Fruit fly (Drosophila melanogaster) whole organism, embryonic: ENCODE results near the gene Ir87a.

Experiments
- ATbp ChIP-seq: fragments of 200-800 bp; sonication (Bioruptor generic); optimal IDR thresholded peaks from 2 replicates; lab custom pipeline; 2017; ENCODE audit warnings: missing biosample characterization, mild to moderate bottlenecking, missing genetic modification characterization, missing genetic modification reagents
- B-H1 ChIP-seq: fragments of 200-800 bp; sonication (Bioruptor generic); IDR thresholded peaks from 3 replicates; pipeline ENCODE4 v1.3.6; 2022; ENCODE audit warnings: missing biosample characterization, missing genetic modification characterization
- CG10274 ChIP-seq: fragments of 200-800 bp; sonication (Bioruptor generic); optimal IDR thresholded peaks from 3 replicates; lab custom pipeline; 2017; ENCODE audit warnings: missing biosample characterization, mild to moderate bottlenecking, missing genetic modification characterization
- CG10654 ChIP-seq: fragments of 200-800 bp; sonication (Bioruptor generic); optimal IDR thresholded peaks from 2 replicates; lab custom pipeline; 2016; ENCODE audit warnings: missing biosample characterization, missing genetic modification characterization
- CG11093 ChIP-seq: fragments of 200-800 bp; sonication (Bioruptor generic); IDR thresholded peaks from 3 replicates; pipeline ENCODE4 v1.3.6; 2022; ENCODE audit warnings: missing biosample characterization, missing genetic modification characterization
- CG1233 ChIP-seq: fragments of 200-800 bp; sonication (Bioruptor generic); optimal IDR thresholded peaks from 4 replicates; lab custom pipeline; 2018; ENCODE audit warnings: missing biosample characterization, mild to moderate bottlenecking, missing genetic modification characterization
- CG12744 ChIP-seq: fragments of 200-800 bp; sonication (Bioruptor generic); optimal IDR thresholded peaks from 2 replicates; lab custom pipeline; 2016; ENCODE audit warnings: missing biosample characterization, missing genetic modification characterization
- CG13775 ChIP-seq: fragments of 200-800 bp; sonication (Bioruptor generic); optimal IDR thresholded peaks from 3 replicates; lab custom pipeline; 2017; ENCODE audit warnings: missing biosample characterization, mild to moderate bottlenecking, missing genetic modification characterization
- CG14860 ChIP-seq: fragments of 200-800 bp; sonication (Bioruptor generic); IDR thresholded peaks from 3 replicates; pipeline ENCODE4 v1.3.6; 2022; ENCODE audit warnings: missing biosample characterization, missing genetic modification characterization; ENCODE audit not compliant: partially characterized antibody
- CG17186 ChIP-seq: fragments of 200-800 bp; sonication (Bioruptor generic); optimal IDR thresholded peaks from 3 replicates; lab custom pipeline; 2017; ENCODE audit warnings: missing biosample characterization, missing genetic modification reagents, missing genetic modification characterization
- CG18764 ChIP-seq: fragments of 200-800 bp; sonication (Bioruptor generic); optimal IDR thresholded peaks from 3 replicates; lab custom pipeline; 2016; ENCODE audit warnings: missing biosample characterization, missing genetic modification characterization
- CG2875 ChIP-seq: fragments of 200-800 bp; sonication (Bioruptor generic); optimal IDR thresholded peaks from 2 replicates; lab custom pipeline; 2017; ENCODE audit warnings: missing biosample characterization, mild to moderate bottlenecking, missing genetic modification characterization, missing genetic modification reagents
- CG30020 ChIP-seq: fragments of 200-800 bp; optimal IDR thresholded peaks from 2 replicates; lab custom pipeline; 2019; ENCODE audit warnings: missing biosample characterization, mild to moderate bottlenecking, missing genetic modification characterization, moderate library complexity
- CG6683 ChIP-seq: fragments of 200-800 bp; sonication (Bioruptor generic); optimal IDR thresholded peaks from 2 replicates; lab custom pipeline; 2017; ENCODE audit warnings: missing biosample characterization, mild to moderate bottlenecking, missing genetic modification characterization, missing genetic modification reagents
- CG6791 ChIP-seq: fragments of 200-800 bp; sonication (Bioruptor generic); IDR thresholded peaks from 3 replicates; pipeline ENCODE4 v1.3.6; 2022; ENCODE audit warnings: missing biosample characterization, missing genetic modification characterization; ENCODE audit not compliant: partially characterized antibody
- CG7839 ChIP-seq: fragments of 200-800 bp; sonication (Bioruptor generic); optimal IDR thresholded peaks from 3 replicates; lab custom pipeline; 2018; ENCODE audit warnings: missing biosample characterization, mild to moderate bottlenecking, missing genetic modification characterization, moderate library complexity
- CG8281 ChIP-seq: fragments of 200-800 bp; sonication (Bioruptor generic); optimal IDR thresholded peaks from 2 replicates; lab custom pipeline; 2018; ENCODE audit warnings: missing biosample characterization, mild to moderate bottlenecking, missing genetic modification characterization, moderate library complexity
- CG8359 ChIP-seq: fragments of 200-800 bp; sonication (Bioruptor generic); optimal IDR thresholded peaks from 2 replicates; lab custom pipeline; 2017; ENCODE audit warnings: missing biosample characterization, mild to moderate bottlenecking, missing genetic modification characterization, borderline replicate concordance
- CG8388 ChIP-seq: fragments of 200-800 bp; sonication (Bioruptor generic); optimal IDR thresholded peaks from 2 replicates; lab custom pipeline; 2019; ENCODE audit warnings: missing biosample characterization, mild to moderate bottlenecking, missing genetic modification characterization, moderate library complexity
- Chrac-16 ChIP-seq: fragments of 200-800 bp; sonication (Bioruptor generic); optimal IDR thresholded peaks from 3 replicates; lab custom pipeline; 2016; ENCODE audit warnings: missing biosample characterization, missing genetic modification characterization
- CkIIα-i1 ChIP-seq: fragments of 200-800 bp; sonication (Bioruptor generic); IDR thresholded peaks from 2 replicates; pipeline ENCODE4 v1.3.6; 2022; ENCODE audit warnings: missing biosample characterization, missing genetic modification characterization
- D19B ChIP-seq: fragments of 200-800 bp; sonication (Bioruptor generic); optimal IDR thresholded peaks from 2 replicates; lab custom pipeline; 2017; ENCODE audit warnings: missing biosample characterization, mild to moderate bottlenecking, missing genetic modification characterization
- Deaf1 ChIP-seq: fragments of 200-800 bp; optimal IDR thresholded peaks from 3 replicates; lab custom pipeline; 2019; ENCODE audit warnings: missing biosample characterization, mild to moderate bottlenecking, missing genetic modification characterization, moderate library complexity
- H15 ChIP-seq: fragments of 200-800 bp; sonication (Bioruptor generic); IDR thresholded peaks from 3 replicates; pipeline ENCODE4 v1.3.6; 2022; ENCODE audit warnings: missing biosample characterization, missing genetic modification characterization
- MBD-R2 ChIP-seq: fragments of 200-800 bp; sonication (Bioruptor generic); IDR thresholded peaks from 2 replicates; pipeline ENCODE4 v1.3.6; 2022; ENCODE audit warnings: missing biosample characterization, missing genetic modification characterization
- Mes4 ChIP-seq: fragments of 200-800 bp; sonication (Bioruptor generic); optimal IDR thresholded peaks from 2 replicates; lab custom pipeline; 2016; ENCODE audit warnings: missing biosample characterization, missing genetic modification characterization
- Nf-YA ChIP-seq: fragments of 200-800 bp; sonication (Bioruptor generic); IDR thresholded peaks from 2 replicates; pipeline ENCODE4 v1.3.6; 2022; ENCODE audit warnings: missing biosample characterization, missing genetic modification characterization
- Poxn ChIP-seq: fragments of 200-800 bp; sonication (Bioruptor generic); IDR thresholded peaks from 2 replicates; pipeline ENCODE4 v1.3.6; 2022; ENCODE audit warnings: missing biosample characterization, missing genetic modification characterization
- Side ChIP-seq: fragments of 200-800 bp; sonication (Bioruptor generic); optimal IDR thresholded peaks from 2 replicates; lab custom pipeline; 2016; ENCODE audit warnings: missing biosample characterization, missing genetic modification characterization
- amos ChIP-seq: fragments of 200-800 bp; sonication (Bioruptor generic); IDR thresholded peaks from 2 replicates; pipeline ENCODE4 v1.3.6; 2022; ENCODE audit warnings: missing biosample characterization, missing genetic modification characterization; ENCODE audit not compliant: partially characterized antibody
- ap ChIP-seq: fragments of 200-800 bp; sonication (Bioruptor generic); IDR thresholded peaks from 2 replicates; pipeline ENCODE4 v1.3.6; 2022; ENCODE audit warnings: missing biosample characterization, missing genetic modification characterization
- bcd ChIP-seq: fragments of 200-800 bp; sonication (Bioruptor generic); optimal IDR thresholded peaks from 2 replicates; lab custom pipeline; 2017; ENCODE audit warnings: missing biosample characterization, mild to moderate bottlenecking, missing genetic modification characterization
- cas ChIP-seq: fragments of 200-800 bp; sonication (Bioruptor generic); IDR thresholded peaks from 2 replicates; pipeline ENCODE4 v1.3.6; 2022; ENCODE audit warnings: missing biosample characterization, missing genetic modification characterization
- cato ChIP-seq: fragments of 200-800 bp; sonication (Bioruptor generic); optimal IDR thresholded peaks from 2 replicates; lab custom pipeline; 2016; ENCODE audit warnings: missing biosample characterization, missing genetic modification characterization, borderline replicate concordance
- chn ChIP-seq: fragments of 200-800 bp; sonication (Bioruptor generic); optimal IDR thresholded peaks from 2 replicates; lab custom pipeline; 2016; ENCODE audit warnings: missing biosample characterization, missing genetic modification characterization
- disco-r ChIP-seq: fragments of 200-800 bp; sonication (Bioruptor generic); optimal IDR thresholded peaks from 2 replicates; lab custom pipeline; 2016; ENCODE audit warnings: missing biosample characterization, missing genetic modification characterization
- dpn ChIP-seq, 2 experiments: fragments of 200-800 bp; sonication (Bioruptor generic); optimal IDR thresholded peaks; 3 replicates each; lab custom pipeline; 2016; ENCODE audit warnings: missing biosample characterization in 2 of 2, missing genetic modification characterization in 2 of 2
- fd64A ChIP-seq: fragments of 200-800 bp; sonication (Bioruptor generic); optimal IDR thresholded peaks from 3 replicates; lab custom pipeline; 2018; ENCODE audit warnings: missing biosample characterization, mild to moderate bottlenecking, missing genetic modification characterization
- ftz-f1 ChIP-seq: fragments of 200-800 bp; sonication (Bioruptor generic); optimal IDR thresholded peaks from 2 replicates; lab custom pipeline; 2016; ENCODE audit warnings: missing biosample characterization, missing genetic modification characterization
- hth ChIP-seq: fragments of >200 bp; optimal IDR thresholded peaks from 2 replicates; lab custom pipeline; 2017; ENCODE audit warnings: inconsistent platforms
- luna ChIP-seq: fragments of 200-800 bp; sonication (Bioruptor generic); optimal IDR thresholded peaks from 2 replicates; lab custom pipeline; 2016; ENCODE audit warnings: missing biosample characterization, missing genetic modification characterization
- nerfin-2 ChIP-seq: fragments of 200-800 bp; sonication (Bioruptor generic); IDR thresholded peaks from 2 replicates; pipeline ENCODE4 v1.3.6; 2022; ENCODE audit warnings: missing biosample characterization, missing genetic modification characterization; ENCODE audit not compliant: partially characterized antibody
- odd ChIP-seq: fragments of 200-800 bp; sonication (Bioruptor generic); optimal IDR thresholded peaks from 2 replicates; lab custom pipeline; 2017; ENCODE audit warnings: missing biosample characterization, mild to moderate bottlenecking, missing genetic modification characterization
- pita ChIP-seq: fragments of 200-800 bp; sonication (Bioruptor generic); optimal IDR thresholded peaks from 2 replicates; lab custom pipeline; 2017; ENCODE audit warnings: missing biosample characterization, mild to moderate bottlenecking, missing genetic modification characterization
- sc ChIP-seq, 3 experiments: fragments of >200 bp in 2 of 3; fragments of 200-800 bp in 1 of 3; sonication (Bioruptor generic) in 1 of 3; optimal IDR thresholded peaks; 2 replicates in 2 of 3; 3 replicates in 1 of 3; lab custom pipeline; 2017; ENCODE audit warnings: mild to moderate bottlenecking in 1 of 3, missing biosample characterization in 1 of 3, missing genetic modification characterization in 1 of 3, missing genetic modification reagents in 1 of 3
- sima ChIP-seq: fragments of 200-800 bp; sonication (Bioruptor generic); optimal IDR thresholded peaks from 2 replicates; lab custom pipeline; 2016; ENCODE audit warnings: missing biosample characterization, missing genetic modification characterization
- slbo ChIP-seq: fragments of 200-800 bp; sonication (Bioruptor generic); IDR thresholded peaks from 2 replicates; pipeline ENCODE4 v1.3.6; 2022; ENCODE audit warnings: missing biosample characterization, missing genetic modification characterization
- toy ChIP-seq: fragments of 200-800 bp; sonication (Bioruptor generic); IDR thresholded peaks from 2 replicates; pipeline ENCODE4 v1.3.6; 2022; ENCODE audit warnings: missing biosample characterization, missing genetic modification characterization
- unc-4 ChIP-seq: fragments of 200-800 bp; sonication (Bioruptor generic); IDR thresholded peaks from 2 replicates; pipeline ENCODE4 v1.3.6; 2022; ENCODE audit warnings: missing biosample characterization, missing genetic modification characterization; ENCODE audit not compliant: partially characterized antibody
- wek ChIP-seq: fragments of 200-800 bp; sonication (Bioruptor generic); optimal IDR thresholded peaks from 3 replicates; lab custom pipeline; 2018; ENCODE audit warnings: missing biosample characterization, mild to moderate bottlenecking, missing genetic modification characterization, moderate library complexity

Gene Ir87a

dm6 chr3R:13433623-13434022 is 13.5 kb downstream of the Ir87a start (continued):
- TF ChIP-seq CG8388 (GFP tag; lab: Kevin White, UChicago) (peak; percentile 81), pita (no peak), CG11093 (GFP tag; lab: Robert Waterston, UW) (no peak), Deaf1 (peak; percentile 39), amos (GFP tag; lab: Robert Waterston, UW) (no peak), bcd (GFP tag; lab: Kevin White, UChicago) (peak; percentile 56), slbo (GFP tag; lab: Robert Waterston, UW) (peak; percentile 78), CG14860 (GFP tag; lab: Robert Waterston, UW) (no peak), CG12744 (GFP tag; lab: Kevin White, UChicago) (peak; percentile 36), MBD-R2 (GFP tag; lab: Robert Waterston, UW) (peak; percentile 9; the same call in 1 of the 2 replicates), unc-4 (GFP tag; lab: Robert Waterston, UW) (no peak), chn (peak; percentile 45), sima (GFP tag; lab: Kevin White, UChicago) (no peak), odd (peak; percentile 87), ap (GFP tag; lab: Robert Waterston, UW) (peak; percentile 63), CG7839 (tag; lab: Kevin White, UChicago) (peak; percentile 71), D19B (GFP tag; lab: Kevin White, UChicago) (peak; percentile 47), CG2875 (GFP tag; lab: Kevin White, UChicago) (peak; percentile 74), hth (no peak), CG1233 (GFP tag; lab: Kevin White, UChicago) (peak; percentile 55), CG13775 (GFP tag; lab: Kevin White, UChicago) (peak; percentile 83), cas (peak; percentile 37; the same call in 1 of the 2 replicates), toy (0 out of 2 replicates have a peak, but pooled peaks have one; percentile 50), CG8359 (GFP tag; lab: Kevin White, UChicago) (peak; percentile 64), Chrac-16 (GFP tag; lab: Kevin White, UChicago) (peak; percentile 73), CG17186 (GFP tag; lab: Kevin White, UChicago) (no peak), ftz-f1 (no peak), Poxn (GFP tag; lab: Robert Waterston, UW) (no peak), CG6683 (GFP tag; lab: Kevin White, UChicago) (peak; percentile 26), CG10654 (peak; percentile 64), luna (GFP tag; lab: Kevin White, UChicago) (peak; percentile 47), Mes4 (GFP tag; lab: Kevin White, UChicago) (peak; percentile 59), CG10274 (peak; percentile 38), B-H1 (GFP tag; lab: Robert Waterston, UW) (peak; percentile 62), ATbp (GFP tag; lab: Kevin White, UChicago) (peak; percentile 71), fd64A (GFP tag; lab: Kevin White, UChicago) (peak; percentile 31), CG30020 (tag; lab: Kevin White, UChicago) (peak; percentile 64), nerfin-2 (GFP tag; lab: Robert Waterston, UW) (no peak), wek (GFP tag; lab: Kevin White, UChicago) (peak; percentile 63), disco-r (GFP tag; lab: Kevin White, UChicago) (no peak), CG8281 (tag; lab: Kevin White, UChicago) (peak; percentile 60), cato (GFP tag; lab: Kevin White, UChicago) (peak; percentile 63), sc (optimal IDR thresholded peaks at IDR 0.05; lab: Kevin White, UChicago) (no peak), sc (GFP tag; optimal IDR thresholded peaks at IDR 0.05; lab: Kevin White, UChicago) (peak; percentile 64), CkIIα-i1 (GFP tag; lab: Robert Waterston, UW) (no peak), Side (peak; percentile 44), CG6791 (GFP tag; lab: Robert Waterston, UW) (no peak), H15 (GFP tag; lab: Robert Waterston, UW) (peak; percentile 62; the same call in 1 of the 3 replicates), Nf-YA (GFP tag; lab: Robert Waterston, UW) (no peak), CG18764 (GFP tag; lab: Kevin White, UChicago) (peak; percentile 23), dpn (GFP tag; optimal IDR thresholded peaks at IDR 0.05; lab: Kevin White, UChicago) (peak; percentile 47 to 86)
